Worm (Caenorhabditis elegans): ENCODE data around the gene T14E8.2.

DNA sequence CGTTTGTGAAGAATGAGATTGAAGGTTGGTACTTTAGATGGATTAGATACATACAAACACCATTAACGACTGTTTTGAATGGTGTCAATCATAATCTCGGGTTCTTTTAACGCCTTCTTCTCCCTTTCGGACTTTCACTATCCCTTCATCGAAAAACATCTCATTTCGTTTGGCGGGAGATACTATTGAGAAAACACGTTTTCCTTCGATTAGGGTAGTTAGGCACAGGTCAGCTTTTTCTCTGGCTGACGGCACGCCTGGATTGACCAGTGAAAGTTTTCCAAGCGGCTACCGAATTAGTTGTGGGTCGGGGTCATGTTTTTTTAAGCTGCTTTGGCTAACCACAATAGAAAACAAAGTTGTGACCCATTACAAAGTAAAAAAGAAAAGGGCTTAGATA lies 22.8 kb upstream of the T14E8.2 start:
- TF ChIP-seq ceh-6 (GFP tag; optimal IDR thresholded peaks at IDR 0.05): no peak
- no peak for TF ChIP-seq ceh-9 (tag; optimal IDR thresholded peaks at IDR 0.05)
- no peak for TF ChIP-seq dmd-4 (tag; optimal IDR thresholded peaks at IDR 0.05; ENCODE audit: borderline replicate concordance)
- no peak for TF ChIP-seq nhr-232 (tag; optimal IDR thresholded peaks at IDR 0.05)
- no peak for TF ChIP-seq fax-1 (tag; optimal IDR thresholded peaks at IDR 0.05)
- no peak for TF ChIP-seq unc-55 (GFP tag; optimal IDR thresholded peaks at IDR 0.05)
- no peak for TF ChIP-seq nhr-11 (tag; optimal IDR thresholded peaks at IDR 0.05)

Data from whole organism, late embryonic.